Worm (Caenorhabditis elegans) whole organism, L2 larva: ENCODE data around the gene atp-5.

ENCODE experiments used
- ama-1 ChIP-seq: fragments of 150-350 bp; optimal IDR thresholded peaks from 2 replicates; lab custom pipeline; 2018; ENCODE audit warnings: inconsistent platforms
- elt-1 ChIP-seq: fragments of 150-350 bp; optimal IDR thresholded peaks from 2 replicates; lab custom pipeline; 2014; ENCODE audit warnings: missing biosample characterization, missing genetic modification characterization
- elt-3 ChIP-seq: sonication (generic microtip); optimal IDR thresholded peaks from 2 replicates; lab custom pipeline; 2017; ENCODE audit warnings: missing biosample characterization, missing genetic modification characterization
- lsy-2 ChIP-seq, 2 experiments: fragments of 150-350 bp in 1 of 2; sonication (generic microtip) in 1 of 2; optimal IDR thresholded peaks; 2 replicates each; lab custom pipeline; 2014 to 2017; ENCODE audit warnings: missing biosample characterization in 2 of 2, missing genetic modification characterization in 2 of 2
- nhr-11 ChIP-seq: fragments of 150-350 bp; optimal IDR thresholded peaks from 2 replicates; lab custom pipeline; 2014; ENCODE audit warnings: missing biosample characterization, missing genetic modification characterization
- nhr-237 ChIP-seq: fragments of 150-350 bp; optimal IDR thresholded peaks from 2 replicates; lab custom pipeline; 2014; ENCODE audit warnings: missing biosample characterization, missing genetic modification characterization
- snpc-4 ChIP-seq: fragments of 150-350 bp; optimal IDR thresholded peaks from 2 replicates; lab custom pipeline; 2014; ENCODE audit warnings: missing biosample characterization, missing genetic modification characterization
- ztf-4 ChIP-seq: fragments of 150-350 bp; optimal IDR thresholded peaks from 2 replicates; lab custom pipeline; 2014; ENCODE audit warnings: missing biosample characterization, missing genetic modification characterization

DNA sequence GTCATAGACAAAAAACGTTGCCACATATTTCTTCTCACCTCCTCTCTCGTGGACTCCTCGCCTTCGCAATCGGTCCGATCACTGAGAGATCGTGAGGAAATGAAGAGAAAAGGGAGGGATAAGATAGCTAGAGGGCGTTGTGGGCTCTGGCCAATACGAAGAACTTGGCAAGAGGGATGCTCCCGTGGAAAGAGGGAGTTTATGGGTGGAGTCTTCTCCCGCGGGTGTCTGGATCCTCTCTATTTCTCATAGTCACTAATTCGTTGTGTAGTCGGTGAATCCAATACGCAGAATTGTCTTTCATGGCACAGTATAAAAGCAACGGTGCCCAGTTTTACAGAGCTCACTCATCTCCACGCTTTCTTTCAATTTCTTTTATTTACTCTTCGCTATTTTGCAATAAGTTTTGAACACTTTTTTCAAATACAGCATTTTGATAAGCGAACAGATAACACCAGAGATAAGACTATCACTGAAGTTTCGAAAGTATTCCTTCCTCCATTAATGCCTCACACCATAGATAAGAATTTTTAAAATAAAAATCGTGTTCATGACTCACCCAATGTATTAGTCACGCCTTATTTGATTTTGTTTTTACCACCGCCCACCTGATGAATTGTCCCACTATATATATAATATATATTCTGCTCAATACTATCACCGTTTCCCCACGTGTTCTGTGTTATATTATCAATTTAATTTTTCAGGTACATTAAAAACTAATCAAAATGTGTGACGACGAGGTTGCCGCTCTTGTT lies 43.1 kb downstream of the atp-5 start, which contains the start of gene act-1:
- TF ChIP-seq elt-1 (no peak), ama-1 (no peak), nhr-11 (tag; lab: Kevin White, UChicago) (no peak), elt-3 (tag; lab: Kevin White, UChicago) (no peak), snpc-4 (tag; lab: Kevin White, UChicago) (no peak), ztf-4 (tag; lab: Kevin White, UChicago) (no peak), nhr-237 (tag; lab: Kevin White, UChicago) (no peak), lsy-2 (tag; optimal IDR thresholded peaks at IDR 0.05; lab: Kevin White, UChicago) (peak in 1 of 2 experiments; percentile 29)
